Fruit fly (Drosophila melanogaster) Kc167 (cell line): ENCODE results near the gene CG32262.

Experiments used
- Myc ChIP-seq: fragments of >200 bp; optimal IDR thresholded peaks from 2 replicates; lab custom pipeline; 2017; ENCODE audit warnings: missing external identifiers
- h ChIP-seq: fragments of >200 bp; optimal IDR thresholded peaks from 3 replicates; lab custom pipeline; 2018; ENCODE audit warnings: missing external identifiers
- ttk ChIP-seq: sonication (Bioruptor generic); optimal IDR thresholded peaks from 2 replicates; lab custom pipeline; 2017; ENCODE audit warnings: missing external identifiers

DNA sequence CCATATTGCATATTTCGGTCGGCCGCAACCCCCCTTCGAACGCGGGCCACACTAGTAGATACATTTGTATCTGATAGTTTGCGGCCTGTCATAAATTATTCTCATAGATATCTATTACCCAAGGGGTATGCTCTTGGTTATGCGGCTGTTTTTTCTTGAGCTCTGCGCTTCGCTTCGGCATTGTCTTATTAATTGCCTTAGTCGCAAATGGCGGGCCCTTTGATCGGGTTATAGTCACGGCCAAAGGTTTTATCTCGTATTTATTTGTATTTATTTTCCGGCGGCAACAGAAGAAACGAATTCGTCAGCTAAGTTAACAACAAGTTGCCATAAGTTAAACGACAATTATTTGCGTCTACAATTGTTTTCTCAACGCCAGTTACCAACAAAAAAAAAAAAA lies 46.0 kb upstream of the CG32262 start:
- TF ChIP-seq ttk (lab: Kevin White, UChicago) (no peak), Myc (lab: Kevin White, UChicago) (no peak), h (lab: Kevin White, UChicago) (no peak)
